Worm (Caenorhabditis elegans) whole organism, L4 larva: ENCODE data around the gene nlp-35.

Source experiments
- F10B5.3 ChIP-seq: sonication (generic microtip); optimal IDR thresholded peaks from 2 replicates; lab custom pipeline; 2016; ENCODE audit warnings: mild to moderate bottlenecking, missing genetic modification characterization, missing compliant biosample characterization
- F26F4.8 ChIP-seq: fragments of 200-800 bp; sonication (Bioruptor generic); conservative IDR thresholded peaks from 2 replicates; pipeline ENCODE4 v1.3.6; 2022; ENCODE audit warnings: missing genetic modification characterization, missing compliant biosample characterization
- T20F7.1 ChIP-seq: fragments of 200-800 bp; sonication (Bioruptor generic); optimal IDR thresholded peaks from 2 replicates; lab custom pipeline; 2018; ENCODE audit warnings: mild to moderate bottlenecking, missing genetic modification characterization, missing compliant biosample characterization
- T26A8.4 ChIP-seq: fragments of 200-800 bp; sonication (Bioruptor generic); IDR thresholded peaks from 2 replicates; pipeline ENCODE4 v1.3.6; 2022; ENCODE audit warnings: missing genetic modification characterization, missing compliant biosample characterization
- Y105C5A.15 ChIP-seq: fragments of 200-800 bp; sonication (Bioruptor generic); IDR thresholded peaks from 2 replicates; pipeline ENCODE4 v1.3.6; 2022; ENCODE audit warnings: missing genetic modification characterization, missing compliant biosample characterization
- Y48G9A.11 ChIP-seq: fragments of 200-800 bp; sonication (Bioruptor generic); IDR thresholded peaks from 2 replicates; pipeline ENCODE4 v1.3.6; 2022; ENCODE audit warnings: missing genetic modification reagents, missing genetic modification characterization, missing compliant biosample characterization
- Y5F2A.4 ChIP-seq: fragments of 200-800 bp; sonication (Bioruptor generic); optimal IDR thresholded peaks from 2 replicates; lab custom pipeline; 2018; ENCODE audit warnings: mild to moderate bottlenecking, missing genetic modification characterization, missing compliant biosample characterization
- aha-1 ChIP-seq: fragments of 150-350 bp; peaks from one replicate; lab custom pipeline; 2014; ENCODE audit warnings: missing biosample characterization, missing genetic modification characterization
- ama-1 ChIP-seq: fragments of 150-350 bp; optimal IDR thresholded peaks from 2 replicates; lab custom pipeline; 2014; ENCODE audit warnings: inconsistent platforms, mixed read lengths
- ceh-20 ChIP-seq: fragments of 200-800 bp; sonication (Bioruptor generic); IDR thresholded peaks from 2 replicates; pipeline ENCODE4 v1.3.6; 2022; ENCODE audit warnings: missing genetic modification reagents, missing genetic modification characterization, missing compliant biosample characterization
- ceh-44 ChIP-seq: fragments of 200-800 bp; sonication (Bioruptor generic); IDR thresholded peaks from 2 replicates; pipeline ENCODE4 v1.3.6; 2022; ENCODE audit warnings: missing genetic modification reagents, missing genetic modification characterization, missing compliant biosample characterization
- ceh-82 ChIP-seq: sonication (generic microtip); optimal IDR thresholded peaks from 2 replicates; lab custom pipeline; 2017; ENCODE audit warnings: missing biosample characterization, missing genetic modification characterization
- ces-1 ChIP-seq: fragments of 150-350 bp; sonication (generic microtip); optimal IDR thresholded peaks from 4 replicates; lab custom pipeline; 2014; ENCODE audit warnings: missing biosample characterization, missing genetic modification reagents, missing genetic modification characterization
- daf-19 ChIP-seq: fragments of 200-800 bp; sonication (Bioruptor generic); conservative IDR thresholded peaks from 2 replicates; pipeline ENCODE4 v1.3.6; 2022; ENCODE audit warnings: missing genetic modification characterization, missing compliant biosample characterization
- dmd-6 ChIP-seq: fragments of 200-800 bp; sonication (Bioruptor generic); IDR thresholded peaks from 2 replicates; pipeline ENCODE4 v1.3.6; 2022; ENCODE audit warnings: missing genetic modification reagents, missing genetic modification characterization, missing compliant biosample characterization
- duxl-1 ChIP-seq: sonication (generic microtip); optimal IDR thresholded peaks from 2 replicates; lab custom pipeline; 2016; ENCODE audit warnings: mild to moderate bottlenecking, missing genetic modification characterization, moderate library complexity, missing compliant biosample characterization; ENCODE audit not compliant: poor library complexity
- dve-1 ChIP-seq: sonication (generic microtip); optimal IDR thresholded peaks from 2 replicates; lab custom pipeline; 2017; ENCODE audit warnings: antibody characterized with exemption, mild to moderate bottlenecking, missing genetic modification characterization, missing compliant biosample characterization; ENCODE audit not compliant: insufficient read depth
- egl-27 ChIP-seq: sonication (generic microtip); optimal IDR thresholded peaks from 3 replicates; lab custom pipeline; 2017; ENCODE audit warnings: missing biosample characterization, missing genetic modification reagents, missing genetic modification characterization
- egl-43 ChIP-seq: fragments of 200-800 bp; sonication (Bioruptor generic); IDR thresholded peaks from 2 replicates; pipeline ENCODE4 v1.3.6; 2022; ENCODE audit warnings: missing genetic modification reagents, missing genetic modification characterization, missing compliant biosample characterization
- hif-1 ChIP-seq, 2 experiments: sonication (generic microtip); optimal IDR thresholded peaks; 2 replicates each; lab custom pipeline; 2016 to 2017; ENCODE audit warnings: missing compliant biosample characterization in 2 of 2, missing genetic modification characterization in 2 of 2, missing genetic modification reagents in 2 of 2, missing genotype in 2 of 2, mild to moderate bottlenecking in 1 of 2
- hlh-30 ChIP-seq: sonication (generic microtip); optimal IDR thresholded peaks from 2 replicates; lab custom pipeline; 2017; ENCODE audit warnings: antibody characterized with exemption, mild to moderate bottlenecking, missing genetic modification characterization, missing compliant biosample characterization; ENCODE audit not compliant: insufficient read depth
- lim-7 ChIP-seq: fragments of 200-800 bp; sonication (Bioruptor generic); IDR thresholded peaks from 2 replicates; pipeline ENCODE4 v1.3.6; 2022; ENCODE audit warnings: missing genetic modification characterization, missing compliant biosample characterization
- lin-29 ChIP-seq: fragments of 200-800 bp; sonication (Bioruptor generic); IDR thresholded peaks from 2 replicates; pipeline ENCODE4 v1.3.6; 2022; ENCODE audit warnings: missing genetic modification reagents, missing genetic modification characterization, missing compliant biosample characterization
- lin-39 ChIP-seq: fragments of 150-350 bp; optimal IDR thresholded peaks from 2 replicates; lab custom pipeline; 2014; ENCODE audit warnings: missing biosample characterization, missing genetic modification reagents, missing genetic modification characterization
- mdl-1 ChIP-seq, 2 experiments: fragments of 150-350 bp in 1 of 2; sonication (generic microtip) in 1 of 2; optimal IDR thresholded peaks; 2 replicates each; lab custom pipeline; 2014 to 2017; ENCODE audit warnings: missing biosample characterization in 2 of 2, missing genetic modification characterization in 2 of 2
- mdt-29 ChIP-seq: fragments of 200-800 bp; sonication (Bioruptor generic); IDR thresholded peaks from 2 replicates; pipeline ENCODE4 v1.3.6; 2022; ENCODE audit warnings: missing genetic modification reagents, missing genetic modification characterization, missing compliant biosample characterization
- mep-1 ChIP-seq: fragments of 150-350 bp; sonication (generic microtip); optimal IDR thresholded peaks from 3 replicates; lab custom pipeline; 2014; ENCODE audit warnings: missing biosample characterization, missing genetic modification characterization
- mes-2 ChIP-seq: sonication (generic microtip); optimal IDR thresholded peaks from 2 replicates; lab custom pipeline; 2016; ENCODE audit warnings: missing genotype, mild to moderate bottlenecking, missing genetic modification characterization, missing compliant biosample characterization; ENCODE audit not compliant: poor library complexity, severe bottlenecking
- nhr-102 ChIP-seq: sonication (generic microtip); optimal IDR thresholded peaks from 2 replicates; lab custom pipeline; 2016; ENCODE audit warnings: mild to moderate bottlenecking, missing genetic modification characterization, moderate library complexity, missing compliant biosample characterization
- nhr-11 ChIP-seq: fragments of 150-350 bp; optimal IDR thresholded peaks from 2 replicates; lab custom pipeline; 2014; ENCODE audit warnings: missing biosample characterization, missing genetic modification characterization
- nhr-25 ChIP-seq: sonication (generic microtip); optimal IDR thresholded peaks from 2 replicates; lab custom pipeline; 2017; ENCODE audit warnings: missing genetic modification characterization, mild to moderate bottlenecking, missing compliant biosample characterization, antibody characterized with exemption, moderate library complexity, borderline replicate concordance; ENCODE audit not compliant: insufficient read depth
- nhr-28 ChIP-seq: fragments of 150-350 bp; optimal IDR thresholded peaks from 2 replicates; lab custom pipeline; 2014; ENCODE audit warnings: missing biosample characterization, missing genetic modification characterization
- nhr-48 ChIP-seq: sonication (generic microtip); optimal IDR thresholded peaks from 2 replicates; lab custom pipeline; 2016; ENCODE audit warnings: mild to moderate bottlenecking, missing genetic modification characterization, missing compliant biosample characterization
- nhr-76 ChIP-seq: fragments of 150-350 bp; optimal IDR thresholded peaks from 2 replicates; lab custom pipeline; 2014; ENCODE audit warnings: missing biosample characterization, missing genetic modification characterization
- set-16 ChIP-seq: fragments of 200-800 bp; sonication (Bioruptor generic); IDR thresholded peaks from 2 replicates; pipeline ENCODE4 v1.3.6; 2022; ENCODE audit warnings: missing genetic modification reagents, missing genetic modification characterization, missing compliant biosample characterization
- snpc-1.2 ChIP-seq: fragments of 200-800 bp; sonication (Bioruptor generic); IDR thresholded peaks from 2 replicates; pipeline ENCODE4 v1.3.6; 2022; ENCODE audit warnings: missing genetic modification reagents, missing genetic modification characterization, missing compliant biosample characterization
- spr-1 ChIP-seq: sonication (generic microtip); optimal IDR thresholded peaks from 2 replicates; lab custom pipeline; 2016; ENCODE audit warnings: mild to moderate bottlenecking, missing genetic modification characterization, missing compliant biosample characterization
- tag-97 ChIP-seq: fragments of 200-800 bp; sonication (Bioruptor generic); IDR thresholded peaks from 2 replicates; pipeline ENCODE4 v1.3.6; 2022; ENCODE audit warnings: missing genetic modification characterization, missing compliant biosample characterization
- tra-1 ChIP-seq: fragments of 200-800 bp; sonication (Bioruptor generic); IDR thresholded peaks from 2 replicates; pipeline ENCODE4 v1.3.6; 2022; ENCODE audit warnings: missing genetic modification reagents, missing genetic modification characterization, missing compliant biosample characterization
- unc-130 ChIP-seq: sonication (generic microtip); optimal IDR thresholded peaks from 2 replicates; lab custom pipeline; 2016; ENCODE audit warnings: missing genetic modification reagents, missing genetic modification characterization, missing compliant biosample characterization
- ztf-11 ChIP-seq: fragments of 150-350 bp; optimal IDR thresholded peaks from 2 replicates; lab custom pipeline; 2014; ENCODE audit warnings: missing biosample characterization, missing genetic modification characterization

nlp-35 gene

DNA sequence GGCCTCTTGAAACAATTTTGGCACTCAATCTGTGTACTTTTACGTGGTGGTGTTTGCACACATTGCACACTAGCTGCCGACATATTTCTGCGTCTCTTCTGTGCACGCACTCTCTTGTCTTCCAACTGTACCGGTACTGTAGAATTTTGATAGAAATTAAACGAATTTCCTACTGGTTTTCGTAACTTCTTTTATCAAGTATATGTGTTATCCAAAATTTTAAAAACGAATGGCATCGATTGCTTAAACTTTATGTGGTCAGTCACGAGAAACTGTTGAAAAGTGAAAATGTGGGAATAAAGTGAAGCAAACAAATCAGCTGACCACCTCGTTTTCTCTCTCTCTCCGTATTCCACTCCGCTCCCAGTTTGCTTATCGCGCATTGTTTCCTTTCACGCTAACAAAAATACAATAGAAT lies 5.4 kb downstream of the nlp-35 start (continued):
- no peak for TF ChIP-seq egl-43
- no peak for TF ChIP-seq nhr-11 (tag; lab: Kevin White, UChicago)
- no peak for TF ChIP-seq F10B5.3 (tag; lab: Kevin White, UChicago)
- no peak for TF ChIP-seq ceh-82 (tag; lab: Kevin White, UChicago)
- TF ChIP-seq unc-130, result no peak
- TF ChIP-seq aha-1, result peak; percentile 94
- peak; percentile 70 for TF ChIP-seq dve-1
- TF ChIP-seq duxl-1, result peak; percentile 46
- TF ChIP-seq mdl-1 (tag; optimal IDR thresholded peaks at IDR 0.05; lab: Kevin White, UChicago), result peak in 1 of 2 experiments; percentile 72
- TF ChIP-seq mes-2 (tag; lab: Kevin White, UChicago), result peak; percentile 45
- TF ChIP-seq mep-1 (tag; lab: Kevin White, UChicago), result peak; percentile 28
- TF ChIP-seq T26A8.4 (GFP tag; lab: Robert Waterston, UW), result no peak
- TF ChIP-seq nhr-48 (tag; lab: Kevin White, UChicago), result peak; percentile 83
- TF ChIP-seq tra-1 (GFP tag; lab: Robert Waterston, UW), result no peak
- peak; percentile 19 to 20 for TF ChIP-seq hif-1 (tag; optimal IDR thresholded peaks at IDR 0.05; lab: Kevin White, UChicago)
- 0 out of 2 replicates have a peak, but pooled peaks have one; percentile 53 for TF ChIP-seq Y48G9A.11
- TF ChIP-seq Y5F2A.4 (GFP tag; lab: Kevin White, UChicago), result no peak
- TF ChIP-seq snpc-1.2 (GFP tag; lab: Robert Waterston, UW), result no peak
- peak; percentile 60 for TF ChIP-seq dmd-6 (GFP tag; lab: Robert Waterston, UW)
- no peak for TF ChIP-seq ztf-11 (tag; lab: Kevin White, UChicago)
- TF ChIP-seq spr-1 (tag; lab: Kevin White, UChicago), result no peak
- TF ChIP-seq nhr-25 (tag; lab: Kevin White, UChicago), result no peak
- no peak for TF ChIP-seq nhr-76
- TF ChIP-seq lin-39 (tag; lab: Kevin White, UChicago), result no peak
- no peak for TF ChIP-seq tag-97 (GFP tag; lab: Robert Waterston, UW)
- no peak for TF ChIP-seq nhr-102
- peak; percentile 22 for TF ChIP-seq T20F7.1 (GFP tag; lab: Kevin White, UChicago)
- no peak for TF ChIP-seq ama-1 (lab: Kevin White, UChicago)
- TF ChIP-seq nhr-28, result peak; percentile 83
- TF ChIP-seq F26F4.8, result no peak
- no peak for TF ChIP-seq lin-29 (GFP tag; lab: Robert Waterston, UW)
- TF ChIP-seq Y105C5A.15 (GFP tag; lab: Robert Waterston, UW), result no peak
- no peak for TF ChIP-seq egl-27 (tag; lab: Kevin White, UChicago)
- no peak for TF ChIP-seq ceh-20
- TF ChIP-seq daf-19 (GFP tag; lab: Robert Waterston, UW), result no peak
- TF ChIP-seq ces-1 (GFP tag; lab: Kevin White, UChicago), result no peak
- no peak for TF ChIP-seq mdt-29 (GFP tag; lab: Robert Waterston, UW)
- no peak for TF ChIP-seq set-16
- TF ChIP-seq lim-7 (GFP tag; lab: Robert Waterston, UW), result no peak
- TF ChIP-seq ceh-44 (GFP tag; lab: Robert Waterston, UW), result no peak

ce11 chrIV:9512836-9513235 lies 5.9 kb downstream of the nlp-35 start, which contains the start of gene C33A12.3:
TSS of gene C33A12.3 (minus strand) at chrIV:9513002.
- peak; percentile 58 for TF ChIP-seq hlh-30 (tag; lab: Kevin White, UChicago)
- TF ChIP-seq egl-43, result no peak
- TF ChIP-seq, all 104 proteins: peak for 1
